Fruit fly (Drosophila melanogaster): ENCODE results near the gene Snmp1.

Snmp1 gene

DNA sequence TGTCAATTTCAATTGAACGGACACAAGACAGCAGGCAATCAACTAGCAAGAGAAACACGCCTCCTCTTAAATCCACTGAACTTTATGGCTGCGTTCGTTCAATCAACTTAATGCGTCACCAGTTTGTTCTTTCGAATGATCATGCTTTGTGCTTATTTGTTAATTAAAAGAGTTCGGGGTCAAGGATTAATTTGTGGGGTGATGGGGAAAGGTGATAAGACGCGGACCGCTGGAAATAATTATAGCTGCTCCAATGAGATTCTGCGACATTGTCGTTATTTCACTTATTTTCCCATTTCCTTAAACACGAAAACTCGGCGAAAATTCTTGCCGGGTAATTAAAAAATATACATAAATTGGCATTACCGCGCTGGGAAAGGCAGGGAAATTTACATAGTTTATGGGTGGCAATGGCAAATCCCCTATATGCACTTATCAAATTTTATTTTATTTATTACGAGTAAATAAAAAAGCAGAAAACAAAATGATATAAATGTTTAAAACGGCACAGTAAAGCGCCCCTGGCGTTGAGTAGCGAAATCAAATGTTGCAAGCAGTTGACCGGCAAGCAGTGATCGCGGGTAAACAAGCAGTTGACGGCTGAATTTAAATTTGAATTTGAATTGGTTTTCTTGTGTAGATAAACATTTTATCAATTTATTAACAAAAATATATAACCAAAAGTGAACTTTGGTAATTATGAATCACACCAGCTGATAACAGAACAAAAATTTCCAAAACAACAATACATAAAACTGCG, 16.5 kb upstream of the Snmp1 start (continued):
- peak; percentile 61 for TF ChIP-seq jumu (GFP tag; optimal IDR thresholded peaks at IDR 0.05)
- TF ChIP-seq gcm (GFP tag; optimal IDR thresholded peaks at IDR 0.05) = peak; percentile 25
- TF ChIP-seq CG9609 (GFP tag; optimal IDR thresholded peaks at IDR 0.05) = peak; percentile 81
- no peak for TF ChIP-seq D (optimal IDR thresholded peaks at IDR 0.05)
- TF ChIP-seq D (GFP tag; optimal IDR thresholded peaks at IDR 0.05) = peak; percentile 58
- TF ChIP-seq CkIIα-i1 (GFP tag; IDR thresholded peaks at IDR 0.05) = no peak
- TF ChIP-seq Adf1 (GFP tag; IDR thresholded peaks at IDR 0.05) = peak; percentile 18; the same call in 1 of the 2 replicates
- TF ChIP-seq Aef1 (GFP tag; IDR thresholded peaks at IDR 0.05) = peak; percentile 63; the same call in 2 of the 3 replicates
- peak; percentile 70 for TF ChIP-seq CG3407 (GFP tag; optimal IDR thresholded peaks at IDR 0.05)
- no peak for TF ChIP-seq Trl (optimal IDR thresholded peaks at IDR 0.05)
- peak; percentile 74 for TF ChIP-seq Trl (GFP tag; optimal IDR thresholded peaks at IDR 0.05)
- no peak for TF ChIP-seq CG7556 (GFP tag; optimal IDR thresholded peaks at IDR 0.05)
- TF ChIP-seq Atf3 (GFP tag; optimal IDR thresholded peaks at IDR 0.05) = peak; percentile 68
- TF ChIP-seq CG2889 (GFP tag; IDR thresholded peaks at IDR 0.05) = no peak
- TF ChIP-seq dysf (GFP tag; IDR thresholded peaks at IDR 0.05) = peak; percentile 73
- TF ChIP-seq da (GFP tag; optimal IDR thresholded peaks at IDR 0.05) = peak; percentile 69
- peak; percentile 62 for TF ChIP-seq scrt (GFP tag; optimal IDR thresholded peaks at IDR 0.05)
- peak; percentile 56 for TF ChIP-seq disco-r (GFP tag; optimal IDR thresholded peaks at IDR 0.05)
- no peak for TF ChIP-seq tna (GFP tag; IDR thresholded peaks at IDR 0.05; ENCODE audit: partially characterized antibody)
- peak; percentile 71 for TF ChIP-seq CG15269 (tag; optimal IDR thresholded peaks at IDR 0.05)
- TF ChIP-seq fd102C (GFP tag; optimal IDR thresholded peaks at IDR 0.05) = peak; percentile 25
- TF ChIP-seq bsh (GFP tag; optimal IDR thresholded peaks at IDR 0.05) = peak in 1 of 2 experiments; percentile 59
- TF ChIP-seq E2f1 (GFP tag; IDR thresholded peaks at IDR 0.05) = peak; percentile 72
- TF ChIP-seq fru (optimal IDR thresholded peaks at IDR 0.05) = no peak
- peak; percentile 98 for TF ChIP-seq Ets65A (GFP tag)
- peak; percentile 64 for TF ChIP-seq grau (tag; optimal IDR thresholded peaks at IDR 0.05)
- peak; percentile 66; the same call in 1 of the 2 replicates for TF ChIP-seq CG7372 (GFP tag; IDR thresholded peaks at IDR 0.05)
- no peak for TF ChIP-seq peb (GFP tag; IDR thresholded peaks at IDR 0.05)
- no peak for TF ChIP-seq usp (GFP tag; optimal IDR thresholded peaks at IDR 0.05)
- peak; percentile 86 for TF ChIP-seq CG4424 (GFP tag; optimal IDR thresholded peaks at IDR 0.05)
- peak; percentile 2 for TF ChIP-seq luna (GFP tag; optimal IDR thresholded peaks at IDR 0.05)
- peak; percentile 48; the same call in 2 of the 3 replicates for TF ChIP-seq croc (GFP tag; conservative IDR thresholded peaks at IDR 0.05)
- no peak for TF ChIP-seq CG11093 (GFP tag; IDR thresholded peaks at IDR 0.05)
- TF ChIP-seq CG12236 (GFP tag; optimal IDR thresholded peaks at IDR 0.05) = peak; percentile 53
- peak; percentile 82 for TF ChIP-seq vfl (GFP tag; optimal IDR thresholded peaks at IDR 0.05)
- peak; percentile 98 for TF ChIP-seq Med (GFP tag)
- TF ChIP-seq kah (GFP tag; optimal IDR thresholded peaks at IDR 0.05) = peak; percentile 18
- TF ChIP-seq sna (GFP tag; IDR thresholded peaks at IDR 0.05; ENCODE audit: partially characterized antibody) = no peak
- peak; percentile 36 for TF ChIP-seq ash1 (GFP tag; optimal IDR thresholded peaks at IDR 0.05)
- TF ChIP-seq slou (GFP tag; optimal IDR thresholded peaks at IDR 0.05) = peak; percentile 8
- TF ChIP-seq CG6813 (GFP tag; optimal IDR thresholded peaks at IDR 0.05) = peak; percentile 0
- peak; percentile 80 for TF ChIP-seq B-H2 (GFP tag; optimal IDR thresholded peaks at IDR 0.05)
- no peak for TF ChIP-seq abd-A (tag; optimal IDR thresholded peaks at IDR 0.05)
- peak; percentile 24; the same call in 1 of the 2 replicates for TF ChIP-seq amos (GFP tag; IDR thresholded peaks at IDR 0.05; ENCODE audit: partially characterized antibody)
- TF ChIP-seq oc (tag; optimal IDR thresholded peaks at IDR 0.05) = no peak
- TF ChIP-seq CG13775 (GFP tag; optimal IDR thresholded peaks at IDR 0.05) = peak; percentile 76
- TF ChIP-seq CG13894 (tag; optimal IDR thresholded peaks at IDR 0.05) = peak; percentile 57
- peak in 1 of 2 experiments; percentile 34 for TF ChIP-seq crp (GFP tag; optimal IDR thresholded peaks at IDR 0.05)
- TF ChIP-seq CG16863 (GFP tag; optimal IDR thresholded peaks at IDR 0.05) = peak; percentile 65
- TF ChIP-seq C15 (GFP tag; IDR thresholded peaks at IDR 0.05) = 0 out of 3 replicates have a peak, but pooled peaks have one; percentile 30
